Worm (Caenorhabditis elegans): ENCODE results near the gene nep-15.

DNA sequence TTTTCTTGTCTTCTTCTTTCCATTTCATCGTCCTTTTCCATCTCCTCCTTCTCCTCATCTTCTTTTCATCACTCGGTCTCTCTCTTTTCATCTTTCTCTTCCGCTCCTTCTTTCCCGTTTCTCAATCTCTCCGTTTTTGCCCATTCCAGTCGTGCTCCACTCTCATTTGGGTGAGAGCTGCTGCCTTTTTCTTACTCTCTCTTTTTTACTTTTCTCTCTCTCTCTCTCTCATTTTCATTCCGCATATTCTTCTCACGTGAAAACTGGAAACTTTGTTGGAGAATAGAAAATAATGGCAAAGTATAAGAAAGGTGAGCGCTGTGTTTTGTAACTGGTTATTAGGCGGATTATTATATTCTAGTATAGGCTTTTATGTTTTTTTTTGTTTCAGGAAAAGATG, 6.3 kb downstream of the nep-15 start, which contains the start of gene tbc-18:
- TF ChIP-seq ceh-45 (GFP tag; IDR thresholded peaks at IDR 0.05) (no peak), dmd-4 (tag; optimal IDR thresholded peaks at IDR 0.05; ENCODE audit: borderline replicate concordance) (no peak), T23F11.4 (GFP tag; optimal IDR thresholded peaks at IDR 0.05) (no peak), lin-11 (tag; optimal IDR thresholded peaks at IDR 0.05) (no peak), tbx-2 (tag; optimal IDR thresholded peaks at IDR 0.05) (peak; percentile 37), lim-6 (tag; optimal IDR thresholded peaks at IDR 0.05) (no peak), hlh-8 (tag; optimal IDR thresholded peaks at IDR 0.05) (no peak), unc-55 (GFP tag; optimal IDR thresholded peaks at IDR 0.05) (no peak), elt-4 (tag; optimal IDR thresholded peaks at IDR 0.05) (no peak), ama-1 (optimal IDR thresholded peaks at IDR 0.05) (no peak), ahr-1 (tag; optimal IDR thresholded peaks at IDR 0.05) (no peak), mec-3 (tag; optimal IDR thresholded peaks at IDR 0.05; ENCODE audit: borderline replicate concordance) (no peak)

Measured in whole organism, late embryonic.